Fruit fly (Drosophila melanogaster): ENCODE measurements around the gene bard.

DNA sequence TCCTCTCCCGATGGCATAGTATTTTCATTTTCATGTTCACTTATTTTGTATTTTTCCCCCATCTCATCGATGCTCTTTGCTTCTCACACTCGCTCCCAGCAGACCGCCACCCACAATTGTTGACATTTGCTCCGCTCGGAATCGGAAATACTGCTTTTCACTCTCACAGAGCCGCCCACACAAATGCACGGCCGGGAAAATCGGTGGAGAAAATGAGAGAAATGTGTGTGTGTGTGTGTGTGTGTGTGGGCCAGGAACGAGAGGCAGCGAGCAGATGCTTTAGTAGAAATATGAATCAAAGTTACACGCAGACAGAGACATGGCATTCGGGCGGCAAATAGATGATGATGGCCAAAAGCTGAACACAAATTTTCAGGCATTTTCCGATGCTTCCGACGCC lies 13.8 kb downstream of the bard start:
- no peak for TF ChIP-seq br (GFP tag; optimal IDR thresholded peaks at IDR 0.05)
- no peak for TF ChIP-seq dmrt93B (GFP tag; optimal IDR thresholded peaks at IDR 0.05)
- TF ChIP-seq lola (GFP tag; optimal IDR thresholded peaks at IDR 0.05): no peak
- TF ChIP-seq dsf (GFP tag; optimal IDR thresholded peaks at IDR 0.05; ENCODE audit: borderline replicate concordance): no peak
- no peak for TF ChIP-seq pan (optimal IDR thresholded peaks at IDR 0.05)
- no peak for TF ChIP-seq Dif (GFP tag; optimal IDR thresholded peaks at IDR 0.05; ENCODE audit: partially characterized antibody)
- no peak for TF ChIP-seq Myc (optimal IDR thresholded peaks at IDR 0.05)
- no peak for TF ChIP-seq CG32264 (GFP tag; optimal IDR thresholded peaks at IDR 0.05)
- TF ChIP-seq psq (GFP tag; optimal IDR thresholded peaks at IDR 0.05): no peak
- no peak for TF ChIP-seq Hnf4 (GFP tag; optimal IDR thresholded peaks at IDR 0.05)

Data from whole organism, wandering third instar larva.